Worm (Caenorhabditis elegans): Measurements from ENCODE around the gene ZC262.2.

DNA sequence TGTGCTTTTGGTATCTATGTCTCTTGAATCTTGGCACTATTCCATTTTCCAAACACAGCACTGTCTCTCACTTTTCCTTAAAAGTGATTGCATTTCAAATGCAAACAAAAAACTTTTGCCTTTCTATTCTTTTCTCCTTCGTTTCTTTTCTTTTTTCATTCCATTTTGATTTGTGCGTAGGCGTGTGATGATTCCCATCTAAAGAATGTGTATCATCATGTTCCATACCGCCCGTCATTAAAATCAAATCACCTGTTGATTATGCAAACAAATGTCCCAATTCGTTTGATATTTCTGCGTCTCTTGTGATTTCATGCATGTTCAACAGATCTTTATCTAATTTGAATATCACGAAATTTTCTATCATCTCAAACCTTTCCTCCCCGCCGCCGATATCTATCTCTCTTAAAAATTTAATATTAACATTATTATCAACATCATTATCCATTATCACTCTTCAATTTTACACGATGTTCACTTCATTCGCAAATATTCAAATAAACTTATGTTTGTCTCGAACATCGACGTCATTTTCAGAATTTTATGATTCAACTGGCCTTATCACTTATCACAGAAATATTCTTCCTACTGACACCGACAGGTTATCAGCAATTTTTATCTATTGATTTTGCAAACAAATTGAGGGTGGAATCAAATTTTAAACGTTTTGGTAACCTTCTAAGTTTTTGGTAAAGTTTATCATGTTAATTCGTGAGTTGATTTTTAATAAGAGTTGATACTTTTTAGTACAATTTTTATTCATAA lies 40.4 kb upstream of the ZC262.2 start:
- TF ChIP-seq xnd-1 (tag; optimal IDR thresholded peaks at IDR 0.05) (no peak), repo-1 (tag; optimal IDR thresholded peaks at IDR 0.05) (no peak), snpc-4 (GFP tag; optimal IDR thresholded peaks at IDR 0.05) (no peak), snpc-4 (tag; optimal IDR thresholded peaks at IDR 0.05) (no peak), lin-35 (GFP tag; optimal IDR thresholded peaks at IDR 0.05) (no peak), D2030.7 (GFP tag; IDR thresholded peaks at IDR 0.05) (no peak), snpc-1.1 (tag; optimal IDR thresholded peaks at IDR 0.05; ENCODE audit: insufficient read depth) (no peak), attf-6 (GFP tag; IDR thresholded peaks at IDR 0.05) (no peak), snpc-3.4 (tag; optimal IDR thresholded peaks at IDR 0.05) (no peak), nhr-120 (GFP tag; IDR thresholded peaks at IDR 0.05) (no peak), ama-1 (optimal IDR thresholded peaks at IDR 0.05) (no peak), ama-1 (GFP tag; optimal IDR thresholded peaks at IDR 0.05) (no peak), somi-1 (GFP tag; optimal IDR thresholded peaks at IDR 0.05) (no peak), F33H1.4 (GFP tag; IDR thresholded peaks at IDR 0.05) (no peak)
